Fruit fly (Drosophila melanogaster): ENCODE data around the gene CG14397.

DNA sequence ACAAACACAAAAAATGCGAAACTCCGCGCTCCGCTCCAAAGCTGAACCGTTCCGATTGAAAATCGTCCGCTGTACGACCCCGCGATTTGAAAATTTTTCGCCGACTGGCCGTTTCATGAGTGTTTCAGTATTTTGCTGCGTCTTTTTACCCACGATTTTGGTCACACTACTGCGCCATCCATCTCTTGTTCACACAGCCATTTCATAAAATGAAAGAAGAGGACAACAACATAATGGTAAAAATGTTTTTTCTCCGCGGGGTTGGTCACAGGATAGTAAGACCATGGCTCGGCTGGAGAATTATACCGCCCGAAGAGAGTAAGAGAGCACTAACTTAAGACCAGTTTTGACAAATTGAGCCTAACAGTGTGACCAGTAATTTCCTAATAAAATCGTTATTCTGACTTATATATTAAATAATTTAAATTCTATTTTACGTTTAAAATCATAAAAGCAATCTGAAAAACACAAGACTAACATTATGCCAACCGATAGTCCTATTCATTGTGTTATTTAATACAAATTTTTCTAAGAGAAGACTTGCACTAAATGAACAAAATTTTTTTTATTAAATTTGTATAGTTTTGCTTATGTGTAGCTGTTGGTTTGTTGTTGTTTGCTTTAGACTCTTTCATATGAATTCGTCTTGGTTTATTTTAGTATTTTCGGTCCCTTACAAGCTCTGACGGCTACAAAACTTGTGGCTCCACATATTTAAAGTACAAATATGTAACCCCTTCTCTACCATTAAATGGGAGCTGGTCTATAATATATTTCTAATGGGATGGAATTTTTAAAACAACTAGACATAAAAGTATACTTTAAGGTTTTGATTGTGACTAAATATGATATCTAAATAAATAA is 38.9 kb upstream of the CG14397 start, which contains the start of gene CG42238:
- no peak for TF ChIP-seq sage (GFP tag; optimal IDR thresholded peaks at IDR 0.05)
- no peak for TF ChIP-seq ey (GFP tag; optimal IDR thresholded peaks at IDR 0.05)
- no peak for TF ChIP-seq sv (GFP tag; optimal IDR thresholded peaks at IDR 0.05)
